Worm (Caenorhabditis elegans): Measurements from ENCODE around the gene par-1.

ce11 chrV:14143634-14144033, 1.5 kb downstream of the par-1 start:
- TF ChIP-seq ceh-22 (tag; optimal IDR thresholded peaks at IDR 0.05) (no peak), fax-1 (tag; optimal IDR thresholded peaks at IDR 0.05) (no peak), T23F11.4 (GFP tag; optimal IDR thresholded peaks at IDR 0.05) (no peak)
